Worm (Caenorhabditis elegans) whole organism, L3 larva: ENCODE results near the gene C17B7.9.

Experiments
- ama-1 ChIP-seq: fragments of 150-350 bp; optimal IDR thresholded peaks from 2 replicates; lab custom pipeline; 2018
- ceh-16 ChIP-seq: sonication (generic microtip); optimal IDR thresholded peaks from 2 replicates; lab custom pipeline; 2017; ENCODE audit warnings: missing biosample characterization, missing genetic modification characterization
- elt-1 ChIP-seq: fragments of 150-350 bp; optimal IDR thresholded peaks from 2 replicates; lab custom pipeline; 2014; ENCODE audit warnings: missing biosample characterization, missing genetic modification characterization
- lin-15B ChIP-seq: fragments of 150-350 bp; optimal IDR thresholded peaks from 2 replicates; lab custom pipeline; 2014; ENCODE audit warnings: missing biosample characterization, missing genetic modification characterization
- mdl-1 ChIP-seq: fragments of 150-350 bp; optimal IDR thresholded peaks from 2 replicates; lab custom pipeline; 2014; ENCODE audit warnings: missing biosample characterization, missing genetic modification characterization
- nhr-25 ChIP-seq: sonication (generic microtip); optimal IDR thresholded peaks from 2 replicates; lab custom pipeline; 2017; ENCODE audit warnings: missing biosample characterization, missing genetic modification characterization
- nhr-77 ChIP-seq: fragments of 150-350 bp; optimal IDR thresholded peaks from 2 replicates; lab custom pipeline; 2014; ENCODE audit warnings: missing biosample characterization, missing genetic modification characterization

DNA sequence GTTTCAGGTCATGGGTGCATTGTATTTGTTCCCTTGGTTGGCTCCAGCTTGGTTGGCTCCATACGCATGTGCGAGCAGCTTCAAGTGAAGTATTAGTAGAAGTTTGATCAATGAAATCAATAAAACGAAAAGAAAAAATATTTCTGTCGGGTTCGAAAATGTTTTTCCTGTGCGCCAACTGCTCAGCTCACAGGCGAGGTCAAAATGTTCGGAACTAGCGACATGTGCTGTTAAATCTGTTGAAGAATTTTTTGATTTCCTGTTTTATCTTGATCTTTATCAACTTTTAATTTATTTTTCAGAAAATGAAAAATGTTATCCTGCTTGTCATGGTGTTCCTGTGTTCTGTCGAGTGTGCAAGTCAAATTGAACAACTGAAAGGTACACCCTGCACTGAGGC is 50.4 kb downstream of the C17B7.9 start, which contains the start of gene T28A11.25:
- TF ChIP-seq ama-1 (no peak), elt-1 (tag; lab: Kevin White, UChicago) (no peak), ceh-16 (tag; lab: Kevin White, UChicago) (no peak), lin-15B (no peak), nhr-25 (no peak), mdl-1 (tag; lab: Kevin White, UChicago) (no peak), nhr-77 (no peak)
